ENCODE assay signal across 1 fruit fly cellular context in the genomic region with DNA sequence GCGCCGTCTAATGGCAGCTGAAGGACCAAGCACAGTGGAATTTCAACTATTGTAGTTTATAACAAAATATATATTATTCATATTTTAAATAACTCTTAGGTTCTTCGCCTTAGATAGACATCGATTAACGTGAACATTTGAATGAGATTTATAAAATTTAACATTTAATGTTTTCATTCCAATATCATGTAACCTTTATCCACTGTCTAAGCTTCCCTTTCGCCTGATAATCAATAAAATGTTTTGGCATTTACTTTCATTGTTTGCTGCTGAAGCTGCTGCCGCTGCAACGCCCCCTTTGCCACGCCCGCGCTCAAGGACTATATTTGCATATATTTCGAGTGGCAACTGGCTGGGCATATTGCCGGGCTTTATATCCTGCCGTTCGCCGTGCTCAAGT.
TF ChIP-seq lines count a peak whose summit lies in the region.

No protein-coding gene starts in this region.

TF ChIP-seq in whole organism, embryonic, 481 proteins besides CTCF, POLR2A, EP300 and RAD21 (continued from another document):
- TF ChIP-seq Med (GFP tag; lab: Kevin White, UChicago), result peak; percentile 70
- TF ChIP-seq zen2 (GFP tag; IDR thresholded peaks at IDR 0.05; lab: Robert Waterston, UW; ENCODE audit: partially characterized antibody), result no peak
- TF ChIP-seq Pdp1 (GFP tag; optimal IDR thresholded peaks at IDR 0.05; lab: Kevin White, UChicago), result no peak
- no peak for TF ChIP-seq CG7786 (GFP tag; optimal IDR thresholded peaks at IDR 0.05; lab: Kevin White, UChicago)
- TF ChIP-seq CG4282 (GFP tag; optimal IDR thresholded peaks at IDR 0.05; lab: Kevin White, UChicago), result no peak
- peak; percentile 7 for TF ChIP-seq CG17359 (tag; optimal IDR thresholded peaks at IDR 0.05; lab: Kevin White, UChicago)
- TF ChIP-seq lab (GFP tag; optimal IDR thresholded peaks at IDR 0.05; lab: Kevin White, UChicago), result peak; percentile 35
- peak; percentile 48 for TF ChIP-seq CG18599 (GFP tag; optimal IDR thresholded peaks at IDR 0.05; lab: Kevin White, UChicago)
- peak; percentile 40 for TF ChIP-seq gem (tag; optimal IDR thresholded peaks at IDR 0.05; lab: Kevin White, UChicago)
- TF ChIP-seq GATAe (GFP tag; conservative IDR thresholded peaks at IDR 0.05; lab: Robert Waterston, UW), result no peak
- TF ChIP-seq Hr51 (GFP tag; optimal IDR thresholded peaks at IDR 0.05; lab: Kevin White, UChicago), result peak in 1 of 2 experiments; percentile 6
- TF ChIP-seq CG11504 (tag; optimal IDR thresholded peaks at IDR 0.05; lab: Kevin White, UChicago), result peak; percentile 40
- TF ChIP-seq CG13287 (GFP tag; IDR thresholded peaks at IDR 0.05; lab: Robert Waterston, UW; ENCODE audit: partially characterized antibody), result no peak
- peak; percentile 16 for TF ChIP-seq CG7556 (GFP tag; optimal IDR thresholded peaks at IDR 0.05; lab: Kevin White, UChicago)
- TF ChIP-seq CG17328 (GFP tag; IDR thresholded peaks at IDR 0.05; lab: Robert Waterston, UW), result peak; percentile 45; the same call in 1 of the 2 replicates
- peak; percentile 27; the same call in 1 of the 2 replicates for TF ChIP-seq vvl (GFP tag; IDR thresholded peaks at IDR 0.05; lab: Robert Waterston, UW)
- TF ChIP-seq Atf-2 (GFP tag; optimal IDR thresholded peaks at IDR 0.05; lab: Kevin White, UChicago), result no peak
- TF ChIP-seq CG2116 (GFP tag; optimal IDR thresholded peaks at IDR 0.05; lab: Kevin White, UChicago), result no peak
- TF ChIP-seq CG2120 (GFP tag; optimal IDR thresholded peaks at IDR 0.05; lab: Kevin White, UChicago), result no peak
- TF ChIP-seq CG2678 (tag; optimal IDR thresholded peaks at IDR 0.05; lab: Kevin White, UChicago), result peak; percentile 36
